Fruit fly (Drosophila melanogaster) Kc167 (cell line): Measurements from ENCODE around the gene REG.

ENCODE experiments used
- Myc ChIP-seq: fragments of >200 bp; optimal IDR thresholded peaks from 2 replicates; lab custom pipeline; 2017; ENCODE audit warnings: missing external identifiers
- Sin3A ChIP-seq: fragments of >200 bp; optimal IDR thresholded peaks from 2 replicates; lab custom pipeline; 2018; ENCODE audit warnings: missing external identifiers
- h ChIP-seq: fragments of >200 bp; optimal IDR thresholded peaks from 3 replicates; lab custom pipeline; 2018; ENCODE audit warnings: missing external identifiers
- insv ChIP-seq: fragments of >200 bp; optimal IDR thresholded peaks from 3 replicates; lab custom pipeline; 2018; ENCODE audit warnings: missing external identifiers
- psq ChIP-seq: fragments of >200 bp; optimal IDR thresholded peaks from 2 replicates; lab custom pipeline; 2017; ENCODE audit warnings: missing external identifiers
- ttk ChIP-seq: sonication (Bioruptor generic); optimal IDR thresholded peaks from 2 replicates; lab custom pipeline; 2017; ENCODE audit warnings: missing external identifiers

dm6 chrX:13251310-13251709, 39.2 kb downstream of the REG start:
- TF ChIP-seq Myc (no peak), Sin3A (no peak), h (lab: Kevin White, UChicago) (no peak), ttk (lab: Kevin White, UChicago) (no peak), insv (lab: Kevin White, UChicago) (no peak), psq (no peak)
